Worm (Caenorhabditis elegans): Measurements from ENCODE around the gene Y54G2A.38.

DNA sequence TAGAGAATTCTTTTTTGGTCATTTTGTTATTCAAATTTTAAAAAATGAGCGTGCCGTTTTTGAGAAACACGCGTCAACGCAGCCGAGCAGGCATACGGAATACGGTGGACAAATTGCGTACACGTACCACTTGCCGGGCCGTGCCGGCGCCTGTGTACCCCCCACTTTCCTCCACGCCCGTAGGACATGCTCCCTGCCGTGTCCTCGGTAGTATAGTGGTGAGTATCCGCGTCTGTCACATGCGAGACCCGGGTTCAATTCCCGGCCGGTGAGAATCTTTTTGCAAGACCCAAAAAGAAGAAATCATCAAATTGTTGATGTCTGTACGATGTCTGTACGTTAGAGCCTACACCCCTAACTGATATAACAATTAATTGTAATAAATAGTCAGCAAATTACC, 48.9 kb downstream of the Y54G2A.38 start:
- TF ChIP-seq pha-4 (tag; optimal IDR thresholded peaks at IDR 0.05) (no peak), unc-62 (GFP tag; optimal IDR thresholded peaks at IDR 0.05) (no peak), nhr-12 (tag; optimal IDR thresholded peaks at IDR 0.05) (no peak), nhr-237 (tag; optimal IDR thresholded peaks at IDR 0.05) (no peak), unc-39 (tag; optimal IDR thresholded peaks at IDR 0.05) (no peak), lin-32 (GFP tag; optimal IDR thresholded peaks at IDR 0.05) (no peak), sptf-1 (tag; optimal IDR thresholded peaks at IDR 0.05) (no peak), drap-1 (GFP tag; optimal IDR thresholded peaks at IDR 0.05) (no peak), nhr-76 (tag; optimal IDR thresholded peaks at IDR 0.05) (no peak)
